Worm (Caenorhabditis elegans): ENCODE data around the gene cdf-1.

Gene cdf-1

ce11 chrX:6503148-6503547 lies 1.8 kb downstream of the cdf-1 start:
- TF ChIP-seq lsy-2 (tag; optimal IDR thresholded peaks at IDR 0.05) (no peak), nhr-12 (tag; optimal IDR thresholded peaks at IDR 0.05) (no peak), sptf-1 (tag; optimal IDR thresholded peaks at IDR 0.05) (no peak), cnd-1 (tag; optimal IDR thresholded peaks at IDR 0.05) (no peak), ztf-11 (tag; optimal IDR thresholded peaks at IDR 0.05) (no peak), tbx-8 (GFP tag; optimal IDR thresholded peaks at IDR 0.05) (no peak), unc-39 (tag; optimal IDR thresholded peaks at IDR 0.05) (no peak)

ce11 chrX:6499736-6500135 lies 5.2 kb downstream of the cdf-1 start, which contains the start of gene actl-1:
actl-1 (minus strand) TSS chrX:6499836.
- no peak for TF ChIP-seq ces-1 (GFP tag; optimal IDR thresholded peaks at IDR 0.05)
- TF ChIP-seq drap-1 (GFP tag; optimal IDR thresholded peaks at IDR 0.05), result no peak
- no peak for TF ChIP-seq blmp-1 (tag; optimal IDR thresholded peaks at IDR 0.05)
- no peak for TF ChIP-seq pha-4 (tag; optimal IDR thresholded peaks at IDR 0.05)
- no peak for TF ChIP-seq lin-13 (tag; optimal IDR thresholded peaks at IDR 0.05)
- no peak for TF ChIP-seq snpc-4 (tag; optimal IDR thresholded peaks at IDR 0.05)
- no peak for TF ChIP-seq mab-5 (tag; optimal IDR thresholded peaks at IDR 0.05)
- no peak for TF ChIP-seq M03D4.4 (tag; optimal IDR thresholded peaks at IDR 0.05)
- TF ChIP-seq cnd-1 (tag; optimal IDR thresholded peaks at IDR 0.05), result no peak
- TF ChIP-seq nhr-2 (tag; optimal IDR thresholded peaks at IDR 0.05), result no peak
- TF ChIP-seq bed-3 (GFP tag; optimal IDR thresholded peaks at IDR 0.05), result no peak
- TF ChIP-seq unc-62 (GFP tag; optimal IDR thresholded peaks at IDR 0.05), result no peak
- no peak for TF ChIP-seq ceh-83 (GFP tag; optimal IDR thresholded peaks at IDR 0.05)
- no peak for TF ChIP-seq sptf-1 (tag; optimal IDR thresholded peaks at IDR 0.05)
- TF ChIP-seq flh-1 (GFP tag; optimal IDR thresholded peaks at IDR 0.05), result no peak
- TF ChIP-seq ceh-39 (tag; optimal IDR thresholded peaks at IDR 0.05), result no peak

- TF ChIP-seq nhr-2 (tag; optimal IDR thresholded peaks at IDR 0.05), result no peak
- TF ChIP-seq ces-1 (GFP tag; optimal IDR thresholded peaks at IDR 0.05), result no peak
- no peak for TF ChIP-seq ztf-11 (tag; optimal IDR thresholded peaks at IDR 0.05)
- TF ChIP-seq nhr-76 (tag; optimal IDR thresholded peaks at IDR 0.05), result no peak
- TF ChIP-seq cnd-1 (tag; optimal IDR thresholded peaks at IDR 0.05), result no peak
- TF ChIP-seq zip-8 (tag; optimal IDR thresholded peaks at IDR 0.05), result no peak
- TF ChIP-seq sem-2 (GFP tag; optimal IDR thresholded peaks at IDR 0.05), result no peak
- TF ChIP-seq mab-5 (tag; optimal IDR thresholded peaks at IDR 0.05), result no peak
- no peak for TF ChIP-seq sptf-1 (tag; optimal IDR thresholded peaks at IDR 0.05)
- no peak for TF ChIP-seq pha-4 (tag; optimal IDR thresholded peaks at IDR 0.05)
- TF ChIP-seq nhr-237 (tag; optimal IDR thresholded peaks at IDR 0.05), result no peak
- TF ChIP-seq unc-39 (tag; optimal IDR thresholded peaks at IDR 0.05), result no peak
- no peak for TF ChIP-seq elt-1 (tag; optimal IDR thresholded peaks at IDR 0.05; ENCODE audit: borderline replicate concordance, insufficient read depth)
- no peak for TF ChIP-seq mep-1 (tag; optimal IDR thresholded peaks at IDR 0.05)
- no peak for TF ChIP-seq lsy-2 (tag; optimal IDR thresholded peaks at IDR 0.05)
- no peak for TF ChIP-seq tbx-8 (GFP tag; optimal IDR thresholded peaks at IDR 0.05)
- TF ChIP-seq mls-2 (tag; optimal IDR thresholded peaks at IDR 0.05), result no peak
- TF ChIP-seq ceh-39 (tag; optimal IDR thresholded peaks at IDR 0.05), result no peak
Measured at ce11 chrX:6484780-6485179, 20.2 kb downstream of the cdf-1 start, which contains the start of gene gar-1. gar-1 (minus strand) TSS chrX:6484880.

- no peak for TF ChIP-seq ceh-43 (GFP tag; optimal IDR thresholded peaks at IDR 0.05)
- TF ChIP-seq cnd-1 (tag; optimal IDR thresholded peaks at IDR 0.05), result no peak
- TF ChIP-seq lin-32 (GFP tag; optimal IDR thresholded peaks at IDR 0.05), result no peak
- no peak for TF ChIP-seq tbx-8 (GFP tag; optimal IDR thresholded peaks at IDR 0.05)
- TF ChIP-seq snpc-4 (tag; optimal IDR thresholded peaks at IDR 0.05), result no peak
- no peak for TF ChIP-seq unc-120 (tag; optimal IDR thresholded peaks at IDR 0.05; ENCODE audit: poor library complexity, severe bottlenecking)
- no peak for TF ChIP-seq ceh-39 (tag; optimal IDR thresholded peaks at IDR 0.05)
- no peak for TF ChIP-seq unc-62 (GFP tag; optimal IDR thresholded peaks at IDR 0.05)
- no peak for TF ChIP-seq unc-39 (tag; optimal IDR thresholded peaks at IDR 0.05)
- TF ChIP-seq elt-3 (tag; optimal IDR thresholded peaks at IDR 0.05), result no peak
- no peak for TF ChIP-seq ztf-11 (tag; optimal IDR thresholded peaks at IDR 0.05)
- TF ChIP-seq lsy-2 (tag; optimal IDR thresholded peaks at IDR 0.05), result no peak
- no peak for TF ChIP-seq mab-5 (tag; optimal IDR thresholded peaks at IDR 0.05)
- no peak for TF ChIP-seq elt-1 (tag; optimal IDR thresholded peaks at IDR 0.05; ENCODE audit: borderline replicate concordance, insufficient read depth)
- no peak for TF ChIP-seq zip-8 (tag; optimal IDR thresholded peaks at IDR 0.05)
- no peak for TF ChIP-seq nhr-2 (tag; optimal IDR thresholded peaks at IDR 0.05)
Measured at ce11 chrX:6476540-6476939, 28.4 kb downstream of the cdf-1 start, which contains the start of gene C15B12.1. C15B12.1 (plus strand) TSS chrX:6476810.
